Fruit fly (Drosophila melanogaster): Measurements from ENCODE around the gene CG44303.
A peak's percentile ranks its signal among the peaks of the same experiment; 100 is the strongest.

- peak; percentile 44 for TF ChIP-seq topi (GFP tag; optimal IDR thresholded peaks at IDR 0.05)
- no peak for TF ChIP-seq CG34406 (GFP tag; optimal IDR thresholded peaks at IDR 0.05)
- no peak for TF ChIP-seq Eip75B (GFP tag; optimal IDR thresholded peaks at IDR 0.05)
- no peak for TF ChIP-seq CG11294 (GFP tag; IDR thresholded peaks at IDR 0.05)
- no peak for TF ChIP-seq Blimp-1 (GFP tag; optimal IDR thresholded peaks at IDR 0.05)
- peak; percentile 20 for TF ChIP-seq CG8632 (GFP tag; optimal IDR thresholded peaks at IDR 0.05)
- no peak for TF ChIP-seq Gug (GFP tag; IDR thresholded peaks at IDR 0.05)
- peak; percentile 14 for TF ChIP-seq Sox15 (GFP tag; optimal IDR thresholded peaks at IDR 0.05)
- no peak for TF ChIP-seq OdsH (GFP tag; optimal IDR thresholded peaks at IDR 0.05)
- TF ChIP-seq CG32006 (GFP tag; optimal IDR thresholded peaks at IDR 0.05): peak; percentile 18
- no peak for TF ChIP-seq CG11902 (GFP tag; optimal IDR thresholded peaks at IDR 0.05)
- peak; percentile 47 for TF ChIP-seq Hr39 (GFP tag; optimal IDR thresholded peaks at IDR 0.05)
Observed at dm6 chrX:6694979-6695388, 7.8 kb upstream of the CG44303 start, which contains the start of gene CG14442.

All from whole organism, prepupa.